Worm (Caenorhabditis elegans) whole organism, young adult: ENCODE results near the gene gck-4.

Experiments
- B0019.2 ChIP-seq: fragments of 200-800 bp; sonication (Bioruptor generic); conservative IDR thresholded peaks from 2 replicates; pipeline ENCODE4 v1.3.6; 2022; ENCODE audit warnings: missing genetic modification reagents, missing genetic modification characterization, missing compliant biosample characterization
- B0261.1 ChIP-seq: sonication (generic microtip); optimal IDR thresholded peaks from 2 replicates; lab custom pipeline; 2016; ENCODE audit warnings: mild to moderate bottlenecking, missing genetic modification characterization, moderate library complexity, missing compliant biosample characterization
- F10E7.11 ChIP-seq: sonication (generic microtip); optimal IDR thresholded peaks from 2 replicates; lab custom pipeline; 2017; ENCODE audit warnings: mild to moderate bottlenecking, missing genetic modification characterization, moderate library complexity, missing compliant biosample characterization
- F23B12.7 ChIP-seq: sonication (generic microtip); optimal IDR thresholded peaks from 2 replicates; lab custom pipeline; 2017; ENCODE audit warnings: missing genetic modification characterization, mild to moderate bottlenecking, missing compliant biosample characterization, antibody characterized with exemption, moderate library complexity; ENCODE audit not compliant: insufficient read depth
- F49E8.2 ChIP-seq: sonication (generic microtip); optimal IDR thresholded peaks from 3 replicates; lab custom pipeline; 2017; ENCODE audit warnings: missing genetic modification characterization, mild to moderate bottlenecking, missing compliant biosample characterization, antibody characterized with exemption, moderate library complexity; ENCODE audit not compliant: insufficient read depth
- F52B5.7 ChIP-seq: sonication (generic microtip); optimal IDR thresholded peaks from 2 replicates; lab custom pipeline; 2016; ENCODE audit warnings: mild to moderate bottlenecking, missing genetic modification characterization, missing compliant biosample characterization
- K12H6.12 ChIP-seq: fragments of 200-800 bp; sonication (Bioruptor generic); optimal IDR thresholded peaks from 2 replicates; lab custom pipeline; 2018; ENCODE audit warnings: mild to moderate bottlenecking, missing genetic modification characterization, missing compliant biosample characterization
- Y95B8A.8 ChIP-seq: fragments of 200-800 bp; sonication (Bioruptor generic); IDR thresholded peaks from 2 replicates; pipeline ENCODE4 v1.3.6; 2022; ENCODE audit warnings: missing genetic modification reagents, missing genetic modification characterization, missing compliant biosample characterization
- ZK185.1 ChIP-seq: sonication (generic microtip); optimal IDR thresholded peaks from 2 replicates; lab custom pipeline; 2016; ENCODE audit warnings: mild to moderate bottlenecking, missing genetic modification characterization, missing compliant biosample characterization; ENCODE audit not compliant: poor library complexity, severe bottlenecking
- aptf-2 ChIP-seq: fragments of 200-800 bp; sonication (Bioruptor generic); conservative IDR thresholded peaks from 2 replicates; pipeline ENCODE4 v1.3.6; 2022; ENCODE audit warnings: missing genetic modification reagents, missing genetic modification characterization, missing compliant biosample characterization
- atf-7 ChIP-seq: sonication (generic microtip); optimal IDR thresholded peaks from 2 replicates; lab custom pipeline; 2017; ENCODE audit warnings: mild to moderate bottlenecking, missing genetic modification characterization, missing compliant biosample characterization
- ccch-3 ChIP-seq: fragments of 200-800 bp; sonication (Bioruptor generic); optimal IDR thresholded peaks from 2 replicates; lab custom pipeline; 2018; ENCODE audit warnings: mild to moderate bottlenecking, missing genetic modification characterization, missing compliant biosample characterization
- cebp-1 ChIP-seq, 2 experiments: fragments of 200-800 bp in 1 of 2; sonication (Bioruptor generic) in 1 of 2; sonication (generic microtip) in 1 of 2; IDR thresholded peaks in 1 of 2; optimal IDR thresholded peaks in 1 of 2; 2 replicates each; pipeline versions ENCODE4 v1.3.6 to Lab custom; 2017 to 2022; ENCODE audit warnings: missing compliant biosample characterization in 2 of 2, missing genetic modification characterization in 2 of 2, mild to moderate bottlenecking in 1 of 2, missing genetic modification reagents in 1 of 2, moderate library complexity in 1 of 2
- cebp-2 ChIP-seq: fragments of 200-800 bp; sonication (Bioruptor generic); IDR thresholded peaks from 2 replicates; pipeline ENCODE4 v1.3.6; 2022; ENCODE audit warnings: missing genetic modification characterization, missing compliant biosample characterization
- ceh-79 ChIP-seq: sonication (generic microtip); optimal IDR thresholded peaks from 2 replicates; lab custom pipeline; 2017; ENCODE audit warnings: mild to moderate bottlenecking, missing genetic modification characterization, missing compliant biosample characterization
- chd-7 ChIP-seq: sonication (generic microtip); optimal IDR thresholded peaks from 2 replicates; lab custom pipeline; 2016; ENCODE audit warnings: mild to moderate bottlenecking, missing genetic modification characterization, moderate library complexity, missing compliant biosample characterization
- dox-1 ChIP-seq: fragments of 200-800 bp; sonication (Bioruptor generic); IDR thresholded peaks from 2 replicates; pipeline ENCODE4 v1.3.6; 2022; ENCODE audit warnings: missing genetic modification reagents, missing genetic modification characterization, missing compliant biosample characterization
- dpl-1 ChIP-seq: fragments of 150-350 bp; optimal IDR thresholded peaks from 2 replicates; lab custom pipeline; 2014; ENCODE audit warnings: missing biosample characterization, missing genetic modification reagents, missing genetic modification characterization
- ets-4 ChIP-seq: fragments of 200-800 bp; sonication (Bioruptor generic); optimal IDR thresholded peaks from 2 replicates; lab custom pipeline; 2018; ENCODE audit warnings: mild to moderate bottlenecking, missing genetic modification characterization, missing compliant biosample characterization
- him-1 ChIP-seq: sonication (generic microtip); optimal IDR thresholded peaks from 2 replicates; lab custom pipeline; 2016; ENCODE audit warnings: missing genotype, missing genetic modification reagents, missing genetic modification characterization, missing compliant biosample characterization
- hlh-26 ChIP-seq: fragments of 200-800 bp; sonication (Bioruptor generic); conservative IDR thresholded peaks from 2 replicates; pipeline ENCODE4 v1.3.6; 2022; ENCODE audit warnings: missing genetic modification reagents, missing genetic modification characterization, missing compliant biosample characterization
- hmg-1.2 ChIP-seq: fragments of 200-800 bp; sonication (Bioruptor generic); IDR thresholded peaks from 2 replicates; pipeline ENCODE4 v1.3.6; 2022; ENCODE audit warnings: missing genetic modification reagents, missing genetic modification characterization, missing compliant biosample characterization
- hmg-20 ChIP-seq: fragments of 200-800 bp; sonication (Bioruptor generic); IDR thresholded peaks from 2 replicates; pipeline ENCODE4 v1.3.6; 2022; ENCODE audit warnings: missing genetic modification reagents, missing genetic modification characterization, missing compliant biosample characterization
- hsf-1 ChIP-seq: fragments of 200-800 bp; sonication (Bioruptor generic); IDR thresholded peaks from 2 replicates; pipeline ENCODE4 v1.3.6; 2022; ENCODE audit warnings: missing genetic modification reagents, missing genetic modification characterization, missing compliant biosample characterization
- lag-1 ChIP-seq: fragments of 200-800 bp; sonication (Bioruptor generic); IDR thresholded peaks from 2 replicates; pipeline ENCODE4 v1.3.6; 2022; ENCODE audit warnings: missing genetic modification reagents, missing genetic modification characterization, missing compliant biosample characterization
- lin-40 ChIP-seq: sonication (generic microtip); optimal IDR thresholded peaks from 2 replicates; lab custom pipeline; 2016; ENCODE audit warnings: missing genetic modification characterization, mild to moderate bottlenecking, missing compliant biosample characterization, missing genotype, missing genetic modification reagents
- madf-3 ChIP-seq: fragments of 200-800 bp; sonication (Bioruptor generic); IDR thresholded peaks from 2 replicates; pipeline ENCODE4 v1.3.6; 2022; ENCODE audit warnings: missing genetic modification reagents, missing genetic modification characterization, missing compliant biosample characterization
- mcd-1 ChIP-seq: fragments of 200-800 bp; sonication (Bioruptor generic); IDR thresholded peaks from 2 replicates; pipeline ENCODE4 v1.3.6; 2022; ENCODE audit warnings: missing genetic modification reagents, missing genetic modification characterization, missing compliant biosample characterization
- nfyb-1 ChIP-seq: fragments of 200-800 bp; sonication (Bioruptor generic); IDR thresholded peaks from 2 replicates; pipeline ENCODE4 v1.3.6; 2022; ENCODE audit warnings: missing genetic modification reagents, missing genetic modification characterization, missing compliant biosample characterization
- nhr-120 ChIP-seq: fragments of 200-800 bp; sonication (Bioruptor generic); IDR thresholded peaks from 2 replicates; pipeline ENCODE4 v1.3.6; 2022; ENCODE audit warnings: missing genetic modification characterization, missing compliant biosample characterization
- nhr-27 ChIP-seq: fragments of 200-800 bp; sonication (Bioruptor generic); optimal IDR thresholded peaks from 2 replicates; lab custom pipeline; 2018; ENCODE audit warnings: mild to moderate bottlenecking, missing genetic modification characterization, moderate library complexity, missing compliant biosample characterization
- nhr-80 ChIP-seq: sonication (generic microtip); optimal IDR thresholded peaks from 2 replicates; lab custom pipeline; 2016; ENCODE audit warnings: missing genetic modification characterization, missing compliant biosample characterization
- nhr-90 ChIP-seq: sonication (generic microtip); optimal IDR thresholded peaks from 2 replicates; lab custom pipeline; 2016; ENCODE audit warnings: missing genotype, mild to moderate bottlenecking, missing genetic modification characterization, missing compliant biosample characterization
- rcor-1 ChIP-seq: fragments of 200-800 bp; sonication (Bioruptor generic); IDR thresholded peaks from 2 replicates; pipeline ENCODE4 v1.3.6; 2022; ENCODE audit warnings: missing genetic modification reagents, missing genetic modification characterization, missing compliant biosample characterization
- rec-8 ChIP-seq, 2 experiments: sonication (generic microtip); optimal IDR thresholded peaks; 2 replicates each; lab custom pipeline; 2016; ENCODE audit warnings: mild to moderate bottlenecking in 2 of 2, missing genetic modification characterization in 2 of 2, missing genetic modification reagents in 2 of 2, missing genotype in 2 of 2, missing biosample characterization in 1 of 2, missing compliant biosample characterization in 1 of 2, moderate library complexity in 1 of 2
- snpc-1.1 ChIP-seq: sonication (generic microtip); optimal IDR thresholded peaks from 2 replicates; lab custom pipeline; 2017; ENCODE audit warnings: missing genetic modification characterization, mild to moderate bottlenecking, missing compliant biosample characterization, antibody characterized with exemption, moderate library complexity, missing genotype, missing genetic modification reagents; ENCODE audit not compliant: insufficient read depth
- sptf-2 ChIP-seq: fragments of 200-800 bp; sonication (Bioruptor generic); optimal IDR thresholded peaks from 2 replicates; lab custom pipeline; 2018; ENCODE audit warnings: mild to moderate bottlenecking, missing genetic modification characterization, missing compliant biosample characterization
- tlf-1 ChIP-seq: fragments of 200-800 bp; sonication (Bioruptor generic); optimal IDR thresholded peaks from 2 replicates; lab custom pipeline; 2018; ENCODE audit warnings: mild to moderate bottlenecking, missing genetic modification characterization, missing compliant biosample characterization
- unc-62 ChIP-seq: fragments of 150-350 bp; optimal IDR thresholded peaks from 2 replicates; lab custom pipeline; 2014; ENCODE audit warnings: missing biosample characterization, missing genetic modification reagents, missing genetic modification characterization
- xnd-1 ChIP-seq: sonication (generic microtip); optimal IDR thresholded peaks from 2 replicates; lab custom pipeline; 2016; ENCODE audit warnings: missing genotype, missing genetic modification reagents, missing genetic modification characterization, missing compliant biosample characterization
- zfh-2 ChIP-seq: fragments of 200-800 bp; sonication (Bioruptor generic); conservative IDR thresholded peaks from 2 replicates; pipeline ENCODE4 v1.3.6; 2022; ENCODE audit warnings: missing genetic modification reagents, missing genetic modification characterization, missing compliant biosample characterization
- ztf-25 ChIP-seq: fragments of 200-800 bp; sonication (Bioruptor generic); IDR thresholded peaks from 2 replicates; pipeline ENCODE4 v1.3.6; 2022; ENCODE audit warnings: missing genetic modification reagents, missing genetic modification characterization, missing compliant biosample characterization
- ztf-26 ChIP-seq: sonication (generic microtip); optimal IDR thresholded peaks from 2 replicates; lab custom pipeline; 2017; ENCODE audit warnings: missing genetic modification characterization, missing compliant biosample characterization
- ztf-28 ChIP-seq: fragments of 200-800 bp; sonication (Bioruptor generic); IDR thresholded peaks from 2 replicates; pipeline ENCODE4 v1.3.6; 2022; ENCODE audit warnings: missing genetic modification reagents, missing genetic modification characterization, missing compliant biosample characterization

gck-4 gene

ce11 chrX:13724364-13724763 is 47.4 kb downstream of the gck-4 start, which contains the start of gene K11E4.6:
K11E4.6 (plus strand) TSS chrX:13724664.
- TF ChIP-seq mcd-1 (GFP tag; lab: Robert Waterston, UW), result no peak
- no peak for TF ChIP-seq lin-40 (tag; lab: Kevin White, UChicago)
- TF ChIP-seq cebp-1 (GFP tag; IDR thresholded peaks at IDR 0.05; lab: Robert Waterston, UW), result no peak
- no peak for TF ChIP-seq cebp-1 (tag; optimal IDR thresholded peaks at IDR 0.05; lab: Kevin White, UChicago)
- no peak for TF ChIP-seq ccch-3 (GFP tag; lab: Kevin White, UChicago)
- no peak for TF ChIP-seq ceh-79 (tag; lab: Kevin White, UChicago)
- TF ChIP-seq unc-62 (GFP tag; lab: Kevin White, UChicago), result no peak
- no peak for TF ChIP-seq F10E7.11
- TF ChIP-seq sptf-2 (GFP tag; lab: Kevin White, UChicago), result no peak
- no peak for TF ChIP-seq nhr-90 (tag; lab: Kevin White, UChicago)
- TF ChIP-seq madf-3 (GFP tag; lab: Robert Waterston, UW), result no peak
- no peak for TF ChIP-seq ztf-25 (GFP tag; lab: Robert Waterston, UW)
- TF ChIP-seq F52B5.7 (tag; lab: Kevin White, UChicago), result no peak
- TF ChIP-seq hmg-20 (GFP tag; lab: Robert Waterston, UW), result no peak
- TF ChIP-seq nhr-120 (GFP tag; lab: Robert Waterston, UW), result no peak
- TF ChIP-seq ztf-28 (GFP tag; lab: Robert Waterston, UW), result no peak
- TF ChIP-seq tlf-1 (GFP tag; lab: Kevin White, UChicago), result no peak
- TF ChIP-seq hlh-26, result no peak
- TF ChIP-seq hsf-1 (GFP tag; lab: Robert Waterston, UW), result no peak
- TF ChIP-seq F49E8.2, result no peak
- no peak for TF ChIP-seq nhr-27 (tag; lab: Kevin White, UChicago)
- TF ChIP-seq, all 124 proteins: peak for 0

ce11 chrX:13726285-13726684 is 49.3 kb downstream of the gck-4 start:
- TF ChIP-seq lag-1 (GFP tag; lab: Robert Waterston, UW) (no peak), rcor-1 (GFP tag; lab: Robert Waterston, UW) (no peak), dox-1 (GFP tag; lab: Robert Waterston, UW) (no peak), ZK185.1 (no peak), him-1 (tag; lab: Kevin White, UChicago) (no peak), F52B5.7 (tag; lab: Kevin White, UChicago) (no peak), xnd-1 (tag; lab: Kevin White, UChicago) (no peak), ets-4 (GFP tag; lab: Kevin White, UChicago) (no peak), ztf-26 (tag; lab: Kevin White, UChicago) (no peak)

- TF ChIP-seq rec-8 (tag; optimal IDR thresholded peaks at IDR 0.05; lab: Kevin White, UChicago), result no peak
- TF ChIP-seq mcd-1 (GFP tag; lab: Robert Waterston, UW), result peak; percentile 96
- TF ChIP-seq aptf-2 (GFP tag; lab: Robert Waterston, UW), result no peak
- TF ChIP-seq zfh-2, result no peak
- TF ChIP-seq chd-7 (tag; lab: Kevin White, UChicago), result no peak
- TF ChIP-seq nfyb-1 (GFP tag; lab: Robert Waterston, UW), result no peak
- TF ChIP-seq F23B12.7 (tag; lab: Kevin White, UChicago), result no peak
- TF ChIP-seq snpc-1.1 (tag; lab: Kevin White, UChicago), result no peak
- TF ChIP-seq nhr-90 (tag; lab: Kevin White, UChicago), result no peak
- TF ChIP-seq Y95B8A.8 (GFP tag; lab: Robert Waterston, UW), result no peak
- no peak for TF ChIP-seq cebp-2 (GFP tag; lab: Robert Waterston, UW)
- no peak for TF ChIP-seq B0019.2 (GFP tag; lab: Robert Waterston, UW)
- peak; percentile 11 for TF ChIP-seq K12H6.12 (tag; lab: Kevin White, UChicago)
- TF ChIP-seq B0261.1, result peak; percentile 21
- peak; percentile 95; the same call in 1 of the 2 replicates for TF ChIP-seq hmg-1.2 (GFP tag; lab: Robert Waterston, UW)
- TF ChIP-seq dpl-1 (GFP tag; lab: Kevin White, UChicago), result no peak
- peak; percentile 21 for TF ChIP-seq nhr-80 (tag; lab: Kevin White, UChicago)
- TF ChIP-seq atf-7 (tag; lab: Kevin White, UChicago), result no peak
- peak; percentile 18 for TF ChIP-seq ZK185.1
Measured at ce11 chrX:13726874-13727343, 49.9 kb downstream of the gck-4 start, which contains the start of gene pix-1. pix-1 (plus strand) TSS chrX:13727293.
